Worm (Caenorhabditis elegans) whole organism, L2 larva: Measurements from ENCODE around the gene C18H9.6.

Experiments
- ama-1 ChIP-seq: fragments of 150-350 bp; optimal IDR thresholded peaks from 2 replicates; lab custom pipeline; 2018; ENCODE audit warnings: inconsistent platforms
- egl-27 ChIP-seq: sonication (generic microtip); optimal IDR thresholded peaks from 3 replicates; lab custom pipeline; 2017; ENCODE audit warnings: missing biosample characterization, missing genetic modification reagents, missing genetic modification characterization
- nhr-11 ChIP-seq: fragments of 150-350 bp; optimal IDR thresholded peaks from 2 replicates; lab custom pipeline; 2014; ENCODE audit warnings: missing biosample characterization, missing genetic modification characterization
- nhr-12 ChIP-seq: fragments of 150-350 bp; optimal IDR thresholded peaks from 2 replicates; lab custom pipeline; 2014; ENCODE audit warnings: missing biosample characterization, missing genetic modification characterization
- nhr-129 ChIP-seq: fragments of 150-350 bp; optimal IDR thresholded peaks from 2 replicates; lab custom pipeline; 2014; ENCODE audit warnings: missing biosample characterization, missing genetic modification characterization

ce11 chrII:6718221-6718620 lies 16.8 kb upstream of the C18H9.6 start, which contains the start of gene tsp-10:
- TF ChIP-seq nhr-12 (tag; lab: Kevin White, UChicago), result no peak
- TF ChIP-seq egl-27 (tag; lab: Kevin White, UChicago), result no peak
- TF ChIP-seq ama-1 (lab: Kevin White, UChicago), result no peak
- no peak for TF ChIP-seq nhr-11 (tag; lab: Kevin White, UChicago)
- TF ChIP-seq nhr-129 (tag; lab: Kevin White, UChicago), result no peak
